Worm (Caenorhabditis elegans) whole organism, L4 larva: Measurements from ENCODE around the gene W06G6.10.

Source experiments
- aly-2 ChIP-seq: sonication (generic microtip); optimal IDR thresholded peaks from 2 replicates; lab custom pipeline; 2018; ENCODE audit warnings: missing biosample characterization, missing genetic modification characterization
- gei-8 ChIP-seq: fragments of 200-800 bp; sonication (Bioruptor generic); optimal IDR thresholded peaks from 2 replicates; lab custom pipeline; 2018; ENCODE audit warnings: mild to moderate bottlenecking, missing genetic modification characterization, missing compliant biosample characterization
- hif-1 ChIP-seq, 2 experiments: sonication (generic microtip); optimal IDR thresholded peaks; 2 replicates each; lab custom pipeline; 2016 to 2017; ENCODE audit warnings: missing compliant biosample characterization in 2 of 2, missing genetic modification characterization in 2 of 2, missing genetic modification reagents in 2 of 2, missing genotype in 2 of 2, mild to moderate bottlenecking in 1 of 2
- jun-1 ChIP-seq: fragments of 150-350 bp; optimal IDR thresholded peaks from 2 replicates; lab custom pipeline; 2014; ENCODE audit warnings: missing biosample characterization, missing genetic modification reagents, missing genetic modification characterization
- nhr-76 ChIP-seq: fragments of 150-350 bp; optimal IDR thresholded peaks from 2 replicates; lab custom pipeline; 2014; ENCODE audit warnings: missing biosample characterization, missing genetic modification characterization
- zip-11 ChIP-seq: fragments of 200-800 bp; sonication (Bioruptor generic); IDR thresholded peaks from 2 replicates; pipeline ENCODE4 v1.3.6; 2022; ENCODE audit warnings: missing genetic modification characterization, missing compliant biosample characterization

- no peak for TF ChIP-seq zip-11 (GFP tag; lab: Robert Waterston, UW)
- TF ChIP-seq jun-1 (tag; lab: Kevin White, UChicago): no peak
- TF ChIP-seq gei-8: no peak
- no peak for TF ChIP-seq aly-2 (tag; lab: Kevin White, UChicago)
- TF ChIP-seq nhr-76 (tag; lab: Kevin White, UChicago): no peak
- TF ChIP-seq hif-1 (tag; optimal IDR thresholded peaks at IDR 0.05; lab: Kevin White, UChicago): no peak
These were observed 43.9 kb downstream of the W06G6.10 start, which contains the start of gene T03E6.8 for ce11 chrV:16603102-16603501.
